Worm (Caenorhabditis elegans): ENCODE data around the gene F10E9.7.
"Not testable (repeated sequence)": the region's sequence is repeated elsewhere in the genome, so short reads cannot be mapped to it uniquely, and the experiment has no call there.

Gene F10E9.7

DNA sequence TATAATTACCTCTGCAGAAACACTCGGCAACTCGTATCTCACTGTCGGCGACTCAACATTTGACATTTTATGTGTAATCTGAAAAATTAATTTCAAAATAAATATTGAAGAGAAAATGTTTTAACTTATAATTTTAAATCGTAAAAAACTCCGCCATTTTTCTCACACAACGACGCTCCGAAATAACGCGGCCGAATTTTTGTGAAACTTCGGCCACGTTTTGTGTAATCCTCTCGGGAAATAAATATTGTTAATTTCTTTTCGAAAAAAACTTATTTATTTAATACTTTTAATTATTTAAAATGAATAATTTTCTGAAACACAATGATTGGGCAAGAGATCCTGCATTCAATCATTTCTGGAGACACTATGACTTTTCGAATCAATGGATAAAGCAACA is at the start of gene F10E9.7, which contains the start of gene F10E9.5:
Gene F10E9.7, minus strand, starts transcription at position 86 of the 400 bp plus-strand sequence.
Gene F10E9.5, plus strand, starts transcription at position 237 of the 400 bp plus-strand sequence.
- no peak for TF ChIP-seq unc-62 (GFP tag; optimal IDR thresholded peaks at IDR 0.05)

DNA sequence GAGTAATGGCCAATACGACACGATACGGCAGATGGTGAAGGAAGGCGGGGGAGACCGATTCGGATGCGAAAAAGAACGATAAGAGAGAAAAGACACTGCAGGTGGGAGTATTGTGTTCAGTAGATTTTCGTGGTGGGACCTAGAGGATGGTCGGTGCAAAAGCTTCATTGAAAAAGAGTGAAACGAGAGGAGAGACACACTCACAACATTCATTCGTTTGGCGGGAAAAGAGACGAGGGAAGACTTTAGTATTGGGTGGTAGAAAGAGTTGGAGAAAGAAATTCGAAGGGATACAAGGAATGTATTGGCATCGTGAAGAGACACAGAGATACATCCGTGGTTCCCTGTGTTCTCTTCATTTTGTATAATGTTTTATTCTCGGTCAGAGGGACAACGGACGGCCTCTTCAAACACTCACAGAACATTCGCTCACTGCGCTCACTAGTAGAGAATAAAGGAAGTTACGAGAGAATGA is 49.2 kb upstream of the F10E9.7 start:
- TF ChIP-seq unc-62 (GFP tag; optimal IDR thresholded peaks at IDR 0.05) = no peak

DNA sequence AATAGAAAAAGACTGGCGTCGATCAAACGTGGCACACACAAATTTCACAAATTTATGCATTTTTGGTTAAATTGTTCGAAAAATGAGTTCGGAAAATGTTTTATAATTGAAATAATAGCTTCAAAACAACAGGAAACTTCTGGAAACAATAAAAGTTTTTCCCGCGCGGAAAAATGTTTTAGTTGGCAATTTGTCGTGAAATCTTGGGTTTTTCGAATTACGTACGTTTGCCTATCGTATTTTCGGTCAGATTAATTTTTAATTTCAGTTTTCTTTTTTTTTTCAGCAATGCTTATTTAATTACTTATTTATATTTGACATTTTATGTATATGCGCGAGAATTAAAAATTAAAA is 48.2 kb upstream of the F10E9.7 start:
- no peak for TF ChIP-seq unc-62 (GFP tag; optimal IDR thresholded peaks at IDR 0.05)

DNA sequence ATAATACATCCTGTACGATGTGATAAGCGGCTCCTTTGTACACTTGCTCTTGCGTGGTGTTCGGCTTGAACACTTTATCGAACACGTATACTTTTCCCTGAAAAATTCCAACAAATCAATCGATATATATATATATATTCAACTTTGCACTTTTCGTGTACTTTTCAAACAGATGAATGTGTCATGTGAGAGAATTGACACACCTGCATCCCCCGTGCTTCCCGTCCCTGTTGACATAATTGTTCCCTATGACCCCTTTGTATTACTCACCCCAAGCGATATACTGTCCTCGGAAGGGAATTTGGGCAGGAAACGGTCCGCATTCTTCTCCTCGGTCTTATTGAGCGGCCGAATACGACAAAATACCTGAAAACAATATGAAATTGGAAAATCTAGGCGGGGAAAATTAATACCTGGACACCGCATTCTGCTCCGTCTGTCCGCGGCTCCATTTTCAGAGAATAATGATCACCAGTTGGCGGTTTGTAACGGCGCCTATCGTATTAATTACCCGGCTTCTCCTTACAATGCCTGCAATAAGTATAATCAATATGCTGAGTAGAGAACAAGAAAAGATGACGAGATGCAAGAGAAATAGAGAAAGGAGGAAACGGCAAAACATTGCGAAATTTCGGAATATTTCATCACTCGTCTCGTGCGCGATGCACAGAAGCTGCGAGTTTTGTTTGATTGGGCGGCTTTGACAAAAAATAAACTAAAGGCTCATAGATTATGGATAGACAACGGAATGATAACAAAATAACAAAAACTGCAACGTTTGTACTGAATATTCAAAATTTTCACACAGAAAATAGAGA is 47.6 kb upstream of the F10E9.7 start, which contains the start of gene unc-116:
Gene unc-116, minus strand, starts transcription at position 531 of the 818 bp plus-strand sequence.
- no peak for TF ChIP-seq unc-62 (GFP tag; optimal IDR thresholded peaks at IDR 0.05)

ce11 chrIII:8347822-8348221 is 40.6 kb upstream of the F10E9.7 start, which contains the start of gene clc-29:
Gene clc-29 (minus strand): TSS chrIII:8347922.
- TF ChIP-seq unc-62 (GFP tag; optimal IDR thresholded peaks at IDR 0.05) = not testable (repeated sequence)

ce11 chrIII:8344283-8344682 is 37.0 kb upstream of the F10E9.7 start, which contains the start of gene ZC262.7:
Gene ZC262.7 (minus strand): TSS chrIII:8344336.
- TF ChIP-seq unc-62 (GFP tag; optimal IDR thresholded peaks at IDR 0.05) = not testable (repeated sequence)

DNA sequence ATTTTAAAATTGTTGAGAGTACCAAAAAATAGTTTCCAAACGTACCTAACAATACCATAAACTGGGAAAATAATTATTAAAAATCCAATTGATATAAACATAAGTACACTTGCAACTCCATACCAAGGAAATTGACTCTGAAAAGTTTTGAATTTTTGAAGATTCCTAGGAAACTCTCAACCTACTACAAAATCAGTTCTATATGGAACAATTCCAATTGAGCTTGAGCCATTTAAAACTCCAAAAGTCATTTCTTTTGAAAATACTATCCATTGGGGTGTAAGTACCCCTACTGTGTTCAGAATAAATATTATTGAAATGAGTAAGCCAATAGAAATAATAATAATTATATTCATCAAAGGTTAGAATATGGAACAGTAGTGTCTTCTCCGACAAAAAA is 32.1 kb upstream of the F10E9.7 start, which contains the start of gene clc-28:
Gene clc-28, minus strand, starts transcription at position 101 of the 400 bp plus-strand sequence.
- TF ChIP-seq unc-62 (GFP tag; optimal IDR thresholded peaks at IDR 0.05) = not testable (repeated sequence)

DNA sequence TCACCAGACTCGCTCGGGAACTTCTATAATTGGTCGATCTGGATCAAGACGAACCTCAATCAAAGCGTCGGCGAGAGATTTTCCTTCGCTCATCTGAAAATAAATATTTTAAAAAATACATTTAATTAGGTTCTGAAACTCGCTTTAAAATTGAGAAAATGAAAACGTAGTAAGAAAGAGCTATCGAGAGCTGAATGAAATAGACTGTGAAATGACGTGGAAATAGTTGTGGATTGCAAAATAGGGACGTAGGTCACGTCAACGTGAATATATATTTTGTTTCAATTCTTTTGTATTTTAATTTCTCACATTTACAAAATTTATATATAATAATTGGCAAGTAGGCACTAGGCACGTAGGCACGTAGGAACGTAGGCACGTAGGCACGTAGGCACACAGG is 27.2 kb upstream of the F10E9.7 start, which contains the start of gene ZC262.4:
Gene ZC262.4, minus strand, starts transcription at position 101 of the 400 bp plus-strand sequence.
- no peak for TF ChIP-seq unc-62 (GFP tag; optimal IDR thresholded peaks at IDR 0.05)

DNA sequence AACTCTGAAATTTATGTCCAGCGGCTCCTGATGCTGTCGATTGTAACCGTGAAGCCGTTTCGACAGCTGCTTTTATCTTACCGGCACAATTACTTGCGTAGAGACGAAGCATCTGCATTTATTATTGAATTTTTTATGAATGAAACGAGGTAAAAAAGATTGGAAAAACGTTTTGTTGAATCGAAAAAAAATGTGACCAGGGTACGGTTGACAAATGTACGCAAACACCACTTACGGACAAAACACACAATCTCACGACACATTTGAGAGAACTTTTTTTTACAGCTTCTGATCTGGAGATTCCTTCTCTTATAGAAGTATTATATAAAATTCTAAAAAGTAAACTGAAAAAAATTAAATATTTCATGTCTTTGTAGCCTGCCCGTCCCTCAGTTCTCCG is 24.5 kb upstream of the F10E9.7 start, which contains the start of the genes mrps-18A and ZC262.2:
Gene mrps-18A, minus strand, starts transcription at position 141 of the 400 bp plus-strand sequence.
Gene ZC262.2, plus strand, starts transcription at position 284 of the 400 bp plus-strand sequence.
- TF ChIP-seq unc-62 (GFP tag; optimal IDR thresholded peaks at IDR 0.05) = no peak

ce11 chrIII:8331211-8331610 is 24.0 kb upstream of the F10E9.7 start, which contains the start of gene iglr-2:
Gene iglr-2 (minus strand): TSS chrIII:8331311.
- TF ChIP-seq unc-62 (GFP tag; optimal IDR thresholded peaks at IDR 0.05) = no peak

ce11 chrIII:8325574-8326513 is 18.6 kb upstream of the F10E9.7 start, which contains the start of gene ZC262.13:
Gene ZC262.13 (plus strand): TSS chrIII:8326214.
- no peak for TF ChIP-seq unc-62 (GFP tag; optimal IDR thresholded peaks at IDR 0.05)

ce11 chrIII:8324412-8324811 is 17.2 kb upstream of the F10E9.7 start, which contains the start of gene F10E9.12:
Gene F10E9.12 (plus strand): TSS chrIII:8324542.
- TF ChIP-seq unc-62 (GFP tag; optimal IDR thresholded peaks at IDR 0.05) = no peak

ce11 chrIII:8322645-8323213 is 15.5 kb upstream of the F10E9.7 start, which contains the start of gene F10E9.1:
Gene F10E9.1 (plus strand): TSS chrIII:8323163.
- no peak for TF ChIP-seq unc-62 (GFP tag; optimal IDR thresholded peaks at IDR 0.05)

ce11 chrIII:8321225-8321624 is 14.0 kb upstream of the F10E9.7 start:
- TF ChIP-seq unc-62 (GFP tag; optimal IDR thresholded peaks at IDR 0.05) = no peak

DNA sequence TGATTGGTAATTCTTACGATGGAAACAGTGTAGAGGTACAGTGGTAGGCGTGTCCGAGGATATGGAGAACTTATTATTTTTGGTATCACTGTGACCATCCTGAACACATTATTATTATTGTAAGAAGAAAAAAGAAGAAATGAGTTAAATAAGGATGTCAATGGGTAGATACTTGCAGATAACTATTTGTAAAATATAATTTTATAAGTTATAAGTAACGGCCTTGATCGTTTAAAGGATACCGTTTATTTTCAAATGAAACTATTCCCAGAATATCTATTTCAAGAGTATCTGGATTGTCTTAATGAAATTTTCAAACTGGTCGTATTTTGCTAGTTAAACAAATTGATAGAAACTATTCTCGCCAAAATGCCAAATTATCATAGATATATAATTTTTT is 12.9 kb upstream of the F10E9.7 start, which contains the start of gene F10E9.10:
Gene F10E9.10, minus strand, starts transcription at position 101 of the 400 bp plus-strand sequence.
- no peak for TF ChIP-seq unc-62 (GFP tag; optimal IDR thresholded peaks at IDR 0.05)
